Worm (Caenorhabditis elegans): ENCODE data around the gene nhr-10.

The nhr-10 gene

ce11 chrIII:7162065-7162762 is 47.0 kb upstream of the nhr-10 start, which contains the start of the genes syf-2 and K04G7.1 (continued):
- peak in 1 of 2 experiments; percentile 57 for TF ChIP-seq ztf-11 (tag; optimal IDR thresholded peaks at IDR 0.05)
- no peak for TF ChIP-seq pqm-1 (tag; optimal IDR thresholded peaks at IDR 0.05)
- peak; percentile 14 for TF ChIP-seq fkh-4 (tag; optimal IDR thresholded peaks at IDR 0.05; ENCODE audit: borderline replicate concordance)
- no peak for TF ChIP-seq nhr-84 (tag; optimal IDR thresholded peaks at IDR 0.05)
- TF ChIP-seq fkh-10 (GFP tag; optimal IDR thresholded peaks at IDR 0.05) = peak; percentile 71
- TF ChIP-seq ceh-63 (GFP tag; optimal IDR thresholded peaks at IDR 0.05) = no peak
- TF ChIP-seq dpl-1 (GFP tag; optimal IDR thresholded peaks at IDR 0.05) = peak; percentile 90 to 94 (median 91)
- peak; percentile 83 for TF ChIP-seq unc-130 (tag; optimal IDR thresholded peaks at IDR 0.05)

- TF ChIP-seq egl-27 (tag; optimal IDR thresholded peaks at IDR 0.05) (no peak), efl-1 (optimal IDR thresholded peaks at IDR 0.05) (no peak), efl-1 (GFP tag; optimal IDR thresholded peaks at IDR 0.05 in 1 of 2) (peak in 1 of 2 experiments; percentile 59)
Observed at ce11 chrIII:7161055-7161454, 45.8 kb upstream of the nhr-10 start, which contains the start of gene rnp-7. Gene rnp-7, minus strand, starts transcription at chrIII:7161155.

ce11 chrIII:7159246-7159645 is 44.0 kb upstream of the nhr-10 start:
- no peak for TF ChIP-seq mdl-1 (tag; optimal IDR thresholded peaks at IDR 0.05)
- TF ChIP-seq pag-3 (tag; optimal IDR thresholded peaks at IDR 0.05; ENCODE audit: borderline replicate concordance, insufficient read depth) = no peak
- TF ChIP-seq skn-1 (tag; optimal IDR thresholded peaks at IDR 0.05) = no peak
- TF ChIP-seq ceh-8 (GFP tag; optimal IDR thresholded peaks at IDR 0.05) = no peak
- TF ChIP-seq egl-27 (tag; optimal IDR thresholded peaks at IDR 0.05) = no peak

DNA sequence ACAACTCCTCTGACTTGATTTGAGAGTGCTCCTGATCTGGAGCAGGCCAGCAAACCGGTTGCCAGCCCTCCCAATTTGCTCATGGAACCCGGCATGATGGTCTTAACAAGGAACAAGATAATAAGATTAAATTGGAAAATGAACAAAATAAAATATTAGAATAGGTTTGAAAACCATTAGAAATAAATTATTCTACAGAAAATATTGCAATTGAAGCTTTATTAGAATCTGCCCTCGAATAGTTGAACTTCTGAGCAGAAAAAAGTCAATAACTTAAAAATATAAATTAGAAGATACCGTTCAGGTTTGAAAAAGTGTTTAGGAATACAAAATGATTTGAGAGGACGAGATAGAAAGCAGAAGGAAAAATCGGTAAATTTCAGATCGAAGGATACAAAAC is 43.5 kb upstream of the nhr-10 start, which contains the start of gene nuo-4:
Gene nuo-4 (minus strand): TSS at position 101 of the 400 bp plus-strand sequence.
- TF ChIP-seq lin-14 (GFP tag; optimal IDR thresholded peaks at IDR 0.05) (no peak), snpc-4 (tag; optimal IDR thresholded peaks at IDR 0.05) (no peak), dpl-1 (GFP tag; optimal IDR thresholded peaks at IDR 0.05) (no peak), tlp-1 (tag; optimal IDR thresholded peaks at IDR 0.05) (no peak), jun-1 (tag; optimal IDR thresholded peaks at IDR 0.05) (no peak), elt-3 (tag; optimal IDR thresholded peaks at IDR 0.05) (no peak), ztf-4 (tag; optimal IDR thresholded peaks at IDR 0.05) (no peak), unc-98 (GFP tag; IDR thresholded peaks at IDR 0.05) (no peak), fkh-8 (tag; optimal IDR thresholded peaks at IDR 0.05) (no peak), skn-1 (tag; optimal IDR thresholded peaks at IDR 0.05) (no peak), aly-2 (tag; optimal IDR thresholded peaks at IDR 0.05) (no peak), efl-3 (GFP tag; optimal IDR thresholded peaks at IDR 0.05) (no peak), zip-4 (GFP tag; optimal IDR thresholded peaks at IDR 0.05) (no peak), hpl-2 (GFP tag; optimal IDR thresholded peaks at IDR 0.05) (no peak), fkh-4 (tag; optimal IDR thresholded peaks at IDR 0.05; ENCODE audit: borderline replicate concordance) (no peak)

DNA sequence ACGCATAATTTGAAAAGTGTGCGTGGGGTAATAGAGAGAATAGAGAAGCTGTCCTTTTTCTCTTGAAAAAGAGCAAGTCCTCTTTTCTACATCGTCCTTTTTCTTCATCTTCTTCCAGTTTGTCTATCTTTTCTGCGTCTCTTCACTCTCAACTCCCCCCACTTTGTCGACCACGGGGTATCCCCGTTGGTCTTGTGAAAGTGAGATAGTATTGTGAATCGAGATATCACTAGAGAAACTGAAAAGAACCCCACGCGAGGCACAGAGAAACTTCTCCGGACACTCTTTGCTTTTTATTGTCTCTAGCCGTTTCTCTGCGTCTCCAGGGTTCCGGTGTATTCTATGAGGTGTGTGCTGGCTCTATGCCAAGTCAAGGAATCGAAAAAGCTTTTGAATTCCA is 40.4 kb upstream of the nhr-10 start:
- TF ChIP-seq unc-30 (tag; optimal IDR thresholded peaks at IDR 0.05) = no peak
- TF ChIP-seq nhr-47 (tag; optimal IDR thresholded peaks at IDR 0.05) = peak; percentile 95
- peak; percentile 97 for TF ChIP-seq nhr-85 (tag)
- peak; percentile 51 for TF ChIP-seq pqm-1 (tag; optimal IDR thresholded peaks at IDR 0.05)
- TF ChIP-seq nhr-76 (tag; optimal IDR thresholded peaks at IDR 0.05) = no peak
- TF ChIP-seq zip-4 (GFP tag; optimal IDR thresholded peaks at IDR 0.05) = peak; percentile 49
- TF ChIP-seq unc-62 (GFP tag; optimal IDR thresholded peaks at IDR 0.05) = no peak
- peak; percentile 79 to 92 (median 89) for TF ChIP-seq ceh-82 (tag; optimal IDR thresholded peaks at IDR 0.05)
- TF ChIP-seq dsc-1 (tag; optimal IDR thresholded peaks at IDR 0.05) = peak; percentile 86
- no peak for TF ChIP-seq nhr-84 (tag; optimal IDR thresholded peaks at IDR 0.05)
- TF ChIP-seq unc-98 (GFP tag; IDR thresholded peaks at IDR 0.05) = peak; percentile 71
- TF ChIP-seq blmp-1 (tag; optimal IDR thresholded peaks at IDR 0.05) = peak; percentile 70
- peak; percentile 41 for TF ChIP-seq sup-37 (GFP tag; optimal IDR thresholded peaks at IDR 0.05)
- peak; percentile 34 for TF ChIP-seq aha-1 (tag; optimal IDR thresholded peaks at IDR 0.05)
- peak; percentile 82 for TF ChIP-seq mab-9 (GFP tag; IDR thresholded peaks at IDR 0.05)
- TF ChIP-seq lsy-2 (tag; optimal IDR thresholded peaks at IDR 0.05) = peak; percentile 92 to 94
- TF ChIP-seq fkh-4 (tag; optimal IDR thresholded peaks at IDR 0.05; ENCODE audit: borderline replicate concordance) = peak; percentile 13
- peak; percentile 69 for TF ChIP-seq aly-2 (tag; optimal IDR thresholded peaks at IDR 0.05)
- peak; percentile 43 for TF ChIP-seq C04F5.9 (tag; optimal IDR thresholded peaks at IDR 0.05)
- TF ChIP-seq tlp-1 (tag; optimal IDR thresholded peaks at IDR 0.05) = no peak
- TF ChIP-seq fos-1 (tag; optimal IDR thresholded peaks at IDR 0.05) = peak; percentile 91
- TF ChIP-seq ceh-8 (GFP tag; optimal IDR thresholded peaks at IDR 0.05) = peak; percentile 82
- peak; percentile 86 for TF ChIP-seq nhr-90 (tag; optimal IDR thresholded peaks at IDR 0.05; ENCODE audit: poor library complexity)
- no peak for TF ChIP-seq pag-3 (tag; optimal IDR thresholded peaks at IDR 0.05; ENCODE audit: borderline replicate concordance, insufficient read depth)
- TF ChIP-seq snpc-4 (tag; optimal IDR thresholded peaks at IDR 0.05) = peak; percentile 68
